Worm (Caenorhabditis elegans) whole organism, early embryonic: ENCODE measurements around the gene ZK899.1.

Source experiments
- B0310.2 ChIP-seq: sonication (generic microtip); optimal IDR thresholded peaks from 2 replicates; lab custom pipeline; 2016; ENCODE audit warnings: mild to moderate bottlenecking, missing genetic modification characterization, missing compliant biosample characterization
- ama-1 ChIP-seq: fragments of 150-350 bp; optimal IDR thresholded peaks from 2 replicates; lab custom pipeline; 2014
- ceh-13 ChIP-seq: fragments of 200-800 bp; sonication (Bioruptor generic); optimal IDR thresholded peaks from 2 replicates; lab custom pipeline; 2018; ENCODE audit warnings: mild to moderate bottlenecking, missing genetic modification characterization, missing compliant biosample characterization
- ceh-36 ChIP-seq: sonication (generic microtip); optimal IDR thresholded peaks from 2 replicates; lab custom pipeline; 2016; ENCODE audit warnings: missing genetic modification characterization, inconsistent platforms, missing compliant biosample characterization
- ets-7 ChIP-seq: sonication (generic microtip); optimal IDR thresholded peaks from 2 replicates; lab custom pipeline; 2016; ENCODE audit warnings: missing genotype, missing genetic modification characterization, missing compliant biosample characterization
- flt-1 ChIP-seq: fragments of 200-800 bp; sonication (Bioruptor generic); IDR thresholded peaks from 2 replicates; pipeline ENCODE4 v1.3.6; 2022; ENCODE audit warnings: missing genetic modification characterization, missing compliant biosample characterization
- hmbx-1 ChIP-seq: sonication (generic microtip); optimal IDR thresholded peaks from 2 replicates; lab custom pipeline; 2016; ENCODE audit warnings: mild to moderate bottlenecking, missing genetic modification characterization, missing compliant biosample characterization
- hmg-4 ChIP-seq: fragments of 200-800 bp; sonication (Bioruptor generic); optimal IDR thresholded peaks from 2 replicates; lab custom pipeline; 2018; ENCODE audit warnings: mild to moderate bottlenecking, missing genetic modification characterization, missing compliant biosample characterization
- hnd-1 ChIP-seq: sonication (generic microtip); optimal IDR thresholded peaks from 2 replicates; lab custom pipeline; 2016; ENCODE audit warnings: missing genetic modification characterization, missing compliant biosample characterization
- sea-1 ChIP-seq: fragments of 200-800 bp; sonication (Bioruptor generic); conservative IDR thresholded peaks from 2 replicates; pipeline ENCODE4 v1.3.6; 2022; ENCODE audit warnings: missing genetic modification characterization, missing compliant biosample characterization
- tbx-11 ChIP-seq: fragments of 200-800 bp; sonication (Bioruptor generic); IDR thresholded peaks from 2 replicates; pipeline ENCODE4 v1.3.6; 2022; ENCODE audit warnings: missing genetic modification characterization, missing compliant biosample characterization
- tbx-37 ChIP-seq: fragments of 200-800 bp; sonication (Bioruptor generic); conservative IDR thresholded peaks from 2 replicates; pipeline ENCODE4 v1.3.6; 2022; ENCODE audit warnings: missing genetic modification reagents, missing genetic modification characterization, missing compliant biosample characterization
- tra-4 ChIP-seq: sonication (generic microtip); optimal IDR thresholded peaks from 2 replicates; lab custom pipeline; 2017; ENCODE audit warnings: missing genetic modification characterization, missing compliant biosample characterization

DNA sequence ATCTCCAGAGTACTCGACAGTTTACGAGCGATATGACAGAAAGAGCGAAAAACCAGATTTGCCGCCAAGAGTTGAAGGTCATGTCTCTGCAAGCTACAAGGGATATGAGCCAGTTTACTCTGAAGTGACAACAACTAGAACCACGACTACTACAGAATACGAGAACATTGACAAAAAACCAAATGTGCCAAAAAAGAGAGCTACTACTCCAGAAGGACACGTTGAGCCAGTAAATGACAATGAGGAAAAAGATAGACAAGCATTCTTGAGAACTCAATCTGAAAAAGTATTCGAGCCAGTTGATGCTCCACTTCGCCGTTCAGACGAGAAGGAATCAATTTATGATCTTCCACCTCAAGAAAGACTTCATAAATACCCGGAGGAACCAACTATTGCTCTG is 29.1 kb upstream of the ZK899.1 start:
- TF ChIP-seq ama-1 (lab: Kevin White, UChicago) = no peak
- no peak for TF ChIP-seq ets-7 (tag; lab: Kevin White, UChicago)
- TF ChIP-seq hmg-4 (GFP tag; lab: Kevin White, UChicago) = no peak
- no peak for TF ChIP-seq hnd-1
- no peak for TF ChIP-seq ceh-36 (tag; lab: Kevin White, UChicago)
- no peak for TF ChIP-seq tbx-37 (GFP tag; lab: Robert Waterston, UW)
- TF ChIP-seq flt-1 (GFP tag; lab: Robert Waterston, UW) = no peak
- TF ChIP-seq tbx-11 (GFP tag; lab: Robert Waterston, UW) = no peak
- TF ChIP-seq hmbx-1 = no peak
- TF ChIP-seq tra-4 (tag; lab: Kevin White, UChicago) = no peak
- TF ChIP-seq ceh-13 (GFP tag; lab: Kevin White, UChicago) = no peak
- no peak for TF ChIP-seq B0310.2 (tag; lab: Kevin White, UChicago)
- TF ChIP-seq sea-1 (GFP tag; lab: Robert Waterston, UW) = no peak
